Worm (Caenorhabditis elegans): ENCODE measurements around the gene ZC190.6.

ce11 chrV:8657911-8658310 is 19.2 kb downstream of the ZC190.6 start:
- TF ChIP-seq hlh-8 (tag; optimal IDR thresholded peaks at IDR 0.05): no peak
- TF ChIP-seq F13H6.1 (tag; optimal IDR thresholded peaks at IDR 0.05): no peak
- TF ChIP-seq pha-4 (tag; optimal IDR thresholded peaks at IDR 0.05): no peak
- TF ChIP-seq pha-2 (tag; optimal IDR thresholded peaks at IDR 0.05): no peak

Measured in whole organism, late embryonic.